Fruit fly (Drosophila melanogaster) whole organism, embryonic: ENCODE results near the gene CG5973.
A peak's percentile ranks its signal among the peaks of the same experiment; 100 is the strongest.

Experiments used
- Aef1 ChIP-seq: fragments of 200-800 bp; sonication (Bioruptor generic); IDR thresholded peaks from 3 replicates; pipeline ENCODE4 v1.3.6; 2022; ENCODE audit warnings: missing biosample characterization, missing genetic modification characterization
- B-H2 ChIP-seq: fragments of 200-800 bp; sonication (Bioruptor generic); optimal IDR thresholded peaks from 2 replicates; lab custom pipeline; 2018; ENCODE audit warnings: missing biosample characterization, mild to moderate bottlenecking, missing genetic modification characterization
- CG10321 ChIP-seq: fragments of 200-800 bp; sonication (Bioruptor generic); IDR thresholded peaks from 2 replicates; pipeline ENCODE4 v1.3.6; 2022; ENCODE audit warnings: missing biosample characterization, missing genetic modification characterization
- CG11696 ChIP-seq: fragments of 200-800 bp; sonication (Bioruptor generic); IDR thresholded peaks from 2 replicates; pipeline ENCODE4 v1.3.6; 2022; ENCODE audit warnings: missing biosample characterization, missing genetic modification characterization
- CG12236 ChIP-seq: fragments of 200-800 bp; sonication (Bioruptor generic); optimal IDR thresholded peaks from 2 replicates; lab custom pipeline; 2016; ENCODE audit warnings: missing biosample characterization, missing genetic modification characterization
- CG12391 ChIP-seq: fragments of 200-800 bp; sonication (Bioruptor generic); optimal IDR thresholded peaks from 3 replicates; lab custom pipeline; 2018; ENCODE audit warnings: missing biosample characterization, mild to moderate bottlenecking, missing genetic modification characterization, moderate library complexity
- CG13287 ChIP-seq: fragments of 200-800 bp; sonication (Bioruptor generic); IDR thresholded peaks from 2 replicates; pipeline ENCODE4 v1.3.6; 2022; ENCODE audit warnings: missing biosample characterization, missing genetic modification characterization; ENCODE audit not compliant: partially characterized antibody
- CG13424 ChIP-seq: fragments of 200-800 bp; sonication (Bioruptor generic); optimal IDR thresholded peaks from 2 replicates; lab custom pipeline; 2019; ENCODE audit warnings: missing biosample characterization, mild to moderate bottlenecking, missing genetic modification characterization, moderate library complexity
- CG1529 ChIP-seq: fragments of 200-800 bp; sonication (Bioruptor generic); optimal IDR thresholded peaks from 3 replicates; lab custom pipeline; 2018; ENCODE audit warnings: missing biosample characterization, missing genetic modification characterization
- CG15479 ChIP-seq: fragments of 200-800 bp; sonication (Bioruptor generic); optimal IDR thresholded peaks from 3 replicates; lab custom pipeline; 2019; ENCODE audit warnings: missing biosample characterization, mild to moderate bottlenecking, missing genetic modification characterization, moderate library complexity
- CG16813 ChIP-seq: fragments of 200-800 bp; sonication (Bioruptor generic); IDR thresholded peaks from 3 replicates; pipeline ENCODE4 v1.3.6; 2022; ENCODE audit warnings: missing biosample characterization, missing genetic modification characterization; ENCODE audit not compliant: partially characterized antibody
- CG2116 ChIP-seq: fragments of 200-800 bp; sonication (Bioruptor generic); optimal IDR thresholded peaks from 3 replicates; lab custom pipeline; 2018; ENCODE audit warnings: missing biosample characterization, mild to moderate bottlenecking, missing genetic modification characterization
- CG2199 ChIP-seq: fragments of 200-800 bp; sonication (Bioruptor generic); IDR thresholded peaks from 3 replicates; pipeline ENCODE4 v1.3.6; 2022; ENCODE audit warnings: missing biosample characterization, missing genetic modification characterization
- CG2202 ChIP-seq: fragments of 200-800 bp; sonication (Bioruptor generic); optimal IDR thresholded peaks from 2 replicates; lab custom pipeline; 2018; ENCODE audit warnings: missing biosample characterization, mild to moderate bottlenecking, missing genetic modification characterization
- CG4617 ChIP-seq: fragments of 200-800 bp; sonication (Bioruptor generic); optimal IDR thresholded peaks from 3 replicates; lab custom pipeline; 2016; ENCODE audit warnings: missing biosample characterization, missing genetic modification characterization, borderline replicate concordance
- CG4854 ChIP-seq: fragments of 200-800 bp; sonication (Bioruptor generic); optimal IDR thresholded peaks from 2 replicates; lab custom pipeline; 2016; ENCODE audit warnings: missing biosample characterization, missing genetic modification characterization, inconsistent platforms
- CG7987 ChIP-seq: fragments of 200-800 bp; sonication (Bioruptor generic); optimal IDR thresholded peaks from 2 replicates; lab custom pipeline; 2018; ENCODE audit warnings: missing biosample characterization, mild to moderate bottlenecking, missing genetic modification characterization, moderate library complexity
- CG9932 ChIP-seq: fragments of 200-800 bp; sonication (Bioruptor generic); IDR thresholded peaks from 2 replicates; pipeline ENCODE4 v1.3.6; 2022; ENCODE audit warnings: missing biosample characterization, missing genetic modification characterization
- D19A ChIP-seq: fragments of 200-800 bp; optimal IDR thresholded peaks from 3 replicates; lab custom pipeline; 2019; ENCODE audit warnings: missing biosample characterization, mild to moderate bottlenecking, missing genetic modification characterization, moderate library complexity
- Dek ChIP-seq: fragments of 200-800 bp; sonication (Bioruptor generic); optimal IDR thresholded peaks from 3 replicates; lab custom pipeline; 2019; ENCODE audit warnings: missing biosample characterization, mild to moderate bottlenecking, missing genetic modification characterization, moderate library complexity
- E2f2 ChIP-seq: fragments of 200-800 bp; sonication (Bioruptor generic); IDR thresholded peaks from 2 replicates; pipeline ENCODE4 v1.3.6; 2022; ENCODE audit warnings: missing biosample characterization, missing genetic modification characterization
- Elba2 ChIP-seq: fragments of 200-800 bp; sonication (Bioruptor generic); optimal IDR thresholded peaks from 3 replicates; lab custom pipeline; 2016; ENCODE audit warnings: missing biosample characterization, missing genetic modification characterization
- H2.0 ChIP-seq: fragments of 200-800 bp; sonication (Bioruptor generic); IDR thresholded peaks from 2 replicates; pipeline ENCODE4 v1.3.6; 2022; ENCODE audit warnings: missing biosample characterization, missing genetic modification characterization
- HHEX ChIP-seq: fragments of 200-800 bp; sonication (Bioruptor generic); optimal IDR thresholded peaks from 3 replicates; lab custom pipeline; 2017; ENCODE audit warnings: missing biosample characterization, mild to moderate bottlenecking, missing genetic modification characterization, missing genetic modification reagents
- Lim3 ChIP-seq: fragments of 200-800 bp; sonication (Bioruptor generic); IDR thresholded peaks from 2 replicates; pipeline ENCODE4 v1.3.6; 2022; ENCODE audit warnings: missing biosample characterization, missing genetic modification characterization
- Mes4 ChIP-seq: fragments of 200-800 bp; sonication (Bioruptor generic); optimal IDR thresholded peaks from 2 replicates; lab custom pipeline; 2016; ENCODE audit warnings: missing biosample characterization, missing genetic modification characterization
- Mrtf ChIP-seq: fragments of 200-800 bp; sonication (Bioruptor generic); IDR thresholded peaks from 3 replicates; pipeline ENCODE4 v1.3.6; 2022; ENCODE audit warnings: missing biosample characterization, missing genetic modification characterization
- Oaz ChIP-seq: fragments of 200-800 bp; sonication (Bioruptor generic); IDR thresholded peaks from 2 replicates; pipeline ENCODE4 v1.3.6; 2022; ENCODE audit warnings: missing biosample characterization, missing genetic modification characterization
- Pdp1 ChIP-seq, 2 experiments: fragments of 200-800 bp; sonication (Bioruptor generic); optimal IDR thresholded peaks; 3 replicates each; lab custom pipeline; 2016; ENCODE audit warnings: missing biosample characterization in 2 of 2, missing genetic modification characterization in 2 of 2, mild to moderate bottlenecking in 1 of 2, moderate library complexity in 1 of 2
- Six4 ChIP-seq: fragments of 200-800 bp; sonication (Bioruptor generic); optimal IDR thresholded peaks from 2 replicates; lab custom pipeline; 2016; ENCODE audit warnings: missing biosample characterization, missing genetic modification characterization
- Ssrp ChIP-seq: fragments of 200-800 bp; sonication (Bioruptor generic); optimal IDR thresholded peaks from 2 replicates; lab custom pipeline; 2018; ENCODE audit warnings: missing biosample characterization, mild to moderate bottlenecking, missing genetic modification characterization, moderate library complexity
- caup ChIP-seq: fragments of 200-800 bp; sonication (Bioruptor generic); optimal IDR thresholded peaks from 3 replicates; lab custom pipeline; 2017; ENCODE audit warnings: missing biosample characterization, mild to moderate bottlenecking, missing genetic modification characterization, moderate library complexity; ENCODE audit not compliant: severe bottlenecking
- cg ChIP-seq: fragments of 200-800 bp; sonication (Bioruptor generic); optimal IDR thresholded peaks from 3 replicates; lab custom pipeline; 2019; ENCODE audit warnings: missing biosample characterization, mild to moderate bottlenecking, missing genetic modification characterization, moderate library complexity
- dpn ChIP-seq, 2 experiments: fragments of 200-800 bp; sonication (Bioruptor generic); optimal IDR thresholded peaks; 3 replicates each; lab custom pipeline; 2016; ENCODE audit warnings: missing biosample characterization in 2 of 2, missing genetic modification characterization in 2 of 2
- dysf ChIP-seq: fragments of 200-800 bp; sonication (Bioruptor generic); IDR thresholded peaks from 3 replicates; pipeline ENCODE4 v1.3.6; 2022; ENCODE audit warnings: missing biosample characterization, missing genetic modification characterization
- en ChIP-seq: fragments of 200-800 bp; sonication (Bioruptor generic); optimal IDR thresholded peaks from 2 replicates; lab custom pipeline; 2016; ENCODE audit warnings: missing biosample characterization, missing genetic modification characterization
- fru ChIP-seq: fragments of >200 bp; optimal IDR thresholded peaks from 2 replicates; lab custom pipeline; 2017
- jing ChIP-seq: fragments of 200-800 bp; sonication (Bioruptor generic); optimal IDR thresholded peaks from 2 replicates; lab custom pipeline; 2018; ENCODE audit warnings: missing biosample characterization, mild to moderate bottlenecking, missing genetic modification characterization
- lilli ChIP-seq: fragments of 200-800 bp; sonication (Bioruptor generic); optimal IDR thresholded peaks from 3 replicates; lab custom pipeline; 2016; ENCODE audit warnings: missing biosample characterization, missing genetic modification characterization
- nerfin-2 ChIP-seq: fragments of 200-800 bp; sonication (Bioruptor generic); IDR thresholded peaks from 2 replicates; pipeline ENCODE4 v1.3.6; 2022; ENCODE audit warnings: missing biosample characterization, missing genetic modification characterization; ENCODE audit not compliant: partially characterized antibody
- otp ChIP-seq: fragments of 200-800 bp; sonication (Bioruptor generic); IDR thresholded peaks from 3 replicates; pipeline ENCODE4, ENCODE4 v1.3.6; 2022; ENCODE audit warnings: missing biosample characterization, missing genetic modification characterization
- p53 ChIP-seq: fragments of 200-800 bp; sonication (Bioruptor generic); optimal IDR thresholded peaks from 2 replicates; lab custom pipeline; 2016; ENCODE audit warnings: missing biosample characterization, missing genetic modification characterization
- pum ChIP-seq: fragments of 200-800 bp; sonication (Bioruptor generic); optimal IDR thresholded peaks from 2 replicates; lab custom pipeline; 2016; ENCODE audit warnings: missing biosample characterization, missing genetic modification characterization
- schlank ChIP-seq: fragments of 200-800 bp; sonication (Bioruptor generic); optimal IDR thresholded peaks from 2 replicates; lab custom pipeline; 2018; ENCODE audit warnings: missing biosample characterization, mild to moderate bottlenecking, missing genetic modification characterization
- seq ChIP-seq: fragments of 200-800 bp; sonication (Bioruptor generic); IDR thresholded peaks from 2 replicates; pipeline ENCODE4 v1.3.6; 2022; ENCODE audit warnings: missing biosample characterization, missing genetic modification characterization
- tap ChIP-seq: fragments of 200-800 bp; optimal IDR thresholded peaks from 3 replicates; lab custom pipeline; 2019; ENCODE audit warnings: missing biosample characterization, mild to moderate bottlenecking, missing genetic modification characterization, moderate library complexity
- tgo ChIP-seq: fragments of 200-800 bp; sonication (Bioruptor generic); IDR thresholded peaks from 3 replicates; pipeline ENCODE4 v1.3.6; 2022; ENCODE audit warnings: missing biosample characterization, missing genetic modification characterization
- tio ChIP-seq: fragments of 200-800 bp; sonication (Bioruptor generic); optimal IDR thresholded peaks from 2 replicates; lab custom pipeline; 2017; ENCODE audit warnings: missing biosample characterization, missing genetic modification characterization, inconsistent platforms
- vfl ChIP-seq: fragments of 200-800 bp; sonication (Bioruptor generic); optimal IDR thresholded peaks from 2 replicates; lab custom pipeline; 2016; ENCODE audit warnings: missing biosample characterization, missing genetic modification characterization
- wor ChIP-seq: fragments of 200-800 bp; sonication (Bioruptor generic); IDR thresholded peaks from 2 replicates; pipeline ENCODE4 v1.3.6; 2022; ENCODE audit warnings: missing biosample characterization, missing genetic modification characterization

CG5973 gene

dm6 chr2L:7433957-7434736 is 3.1 kb upstream of the CG5973 start (continued):
- no peak for TF ChIP-seq CG4617 (GFP tag; lab: Kevin White, UChicago)
- TF ChIP-seq CG2116 (GFP tag; lab: Kevin White, UChicago): no peak
- TF ChIP-seq jing (GFP tag; lab: Kevin White, UChicago): no peak
- TF ChIP-seq fru (lab: Kevin White, UChicago): no peak
- TF ChIP-seq Mrtf: peak; percentile 66; the same call in 1 of the 3 replicates
- no peak for TF ChIP-seq tio (GFP tag; lab: Kevin White, UChicago)
- peak; percentile 73 for TF ChIP-seq D19A (tag; lab: Kevin White, UChicago)
- peak; percentile 46; the same call in 1 of the 2 replicates for TF ChIP-seq CG10321 (GFP tag; lab: Robert Waterston, UW)
- peak; percentile 64 for TF ChIP-seq HHEX (GFP tag; lab: Kevin White, UChicago)
- TF ChIP-seq Aef1 (GFP tag; lab: Robert Waterston, UW): peak; percentile 71
- peak; percentile 75 for TF ChIP-seq CG13424
- peak; percentile 58 for TF ChIP-seq tap (tag; lab: Kevin White, UChicago)
- TF ChIP-seq CG15479: no peak
- TF ChIP-seq CG9932: peak; percentile 88
- peak; percentile 44; the same call in 1 of the 3 replicates for TF ChIP-seq otp (GFP tag; lab: Robert Waterston, UW)
- TF ChIP-seq CG12236 (GFP tag; lab: Kevin White, UChicago): no peak
- no peak for TF ChIP-seq Lim3 (GFP tag; lab: Robert Waterston, UW)
- TF ChIP-seq dpn (GFP tag; optimal IDR thresholded peaks at IDR 0.05; lab: Kevin White, UChicago): peak; percentile 46 to 51
- no peak for TF ChIP-seq p53 (GFP tag; lab: Kevin White, UChicago)
- peak; percentile 85 for TF ChIP-seq H2.0 (GFP tag; lab: Robert Waterston, UW)
- peak; percentile 85 for TF ChIP-seq CG12391 (tag; lab: Kevin White, UChicago)
- peak; percentile 89 for TF ChIP-seq tgo
- TF ChIP-seq Dek (tag; lab: Kevin White, UChicago): peak; percentile 91
- no peak for TF ChIP-seq CG1529 (GFP tag; lab: Kevin White, UChicago)
- TF ChIP-seq CG4854 (GFP tag; lab: Kevin White, UChicago): peak; percentile 63
- peak; percentile 59 for TF ChIP-seq Ssrp
- peak; percentile 88 for TF ChIP-seq seq (GFP tag; lab: Robert Waterston, UW)
- TF ChIP-seq Six4: no peak
- TF ChIP-seq wor (GFP tag; lab: Robert Waterston, UW): peak; percentile 59
- TF ChIP-seq pum (GFP tag; lab: Kevin White, UChicago): no peak
- peak; percentile 66 for TF ChIP-seq E2f2 (GFP tag; lab: Robert Waterston, UW)
- TF ChIP-seq CG2202 (tag; lab: Kevin White, UChicago): no peak
- peak; percentile 90 for TF ChIP-seq dysf (GFP tag; lab: Robert Waterston, UW)
- no peak for TF ChIP-seq vfl (GFP tag; lab: Kevin White, UChicago)
- TF ChIP-seq nerfin-2: no peak
- peak; percentile 14 to 31 for TF ChIP-seq Pdp1 (GFP tag; optimal IDR thresholded peaks at IDR 0.05; lab: Kevin White, UChicago)
- TF ChIP-seq Oaz: peak; percentile 42; the same call in 1 of the 2 replicates
- no peak for TF ChIP-seq CG16813 (GFP tag; lab: Robert Waterston, UW)
- TF ChIP-seq Mes4 (GFP tag; lab: Kevin White, UChicago): no peak
- no peak for TF ChIP-seq CG13287 (GFP tag; lab: Robert Waterston, UW)
- TF ChIP-seq en (GFP tag; lab: Kevin White, UChicago): no peak
- peak; percentile 78 for TF ChIP-seq caup
- TF ChIP-seq B-H2 (GFP tag; lab: Kevin White, UChicago): peak; percentile 78
- TF ChIP-seq CG7987: no peak
- no peak for TF ChIP-seq cg (GFP tag; lab: Kevin White, UChicago)
- peak; percentile 36 for TF ChIP-seq lilli (GFP tag; lab: Kevin White, UChicago)
- TF ChIP-seq Elba2 (GFP tag; lab: Kevin White, UChicago): no peak
- TF ChIP-seq CG11696 (GFP tag; lab: Robert Waterston, UW): peak; percentile 62
- TF ChIP-seq CG2199 (GFP tag; lab: Robert Waterston, UW): no peak
- peak; percentile 83 for TF ChIP-seq schlank (tag; lab: Kevin White, UChicago)
